Worm (Caenorhabditis elegans) whole organism, L3 larva: ENCODE results near the gene F17C11.11.

Experiments used
- R02D3.7 ChIP-seq: fragments of 150-350 bp; optimal IDR thresholded peaks from 2 replicates; lab custom pipeline; 2014; ENCODE audit warnings: missing biosample characterization, missing genetic modification characterization
- aly-2 ChIP-seq: fragments of 150-350 bp; optimal IDR thresholded peaks from 2 replicates; lab custom pipeline; 2014; ENCODE audit warnings: missing biosample characterization, missing genetic modification characterization
- ama-1 ChIP-seq: fragments of 150-350 bp; optimal IDR thresholded peaks from 2 replicates; lab custom pipeline; 2018
- ceh-82 ChIP-seq: fragments of 150-350 bp; optimal IDR thresholded peaks from 2 replicates; lab custom pipeline; 2014; ENCODE audit warnings: missing biosample characterization, missing genetic modification characterization
- ceh-9 ChIP-seq: sonication (generic microtip); optimal IDR thresholded peaks from 2 replicates; lab custom pipeline; 2018; ENCODE audit warnings: missing biosample characterization, missing genetic modification characterization
- daf-12 ChIP-seq: fragments of 150-350 bp; optimal IDR thresholded peaks from 2 replicates; lab custom pipeline; 2014; ENCODE audit warnings: missing biosample characterization, missing genetic modification reagents, missing genetic modification characterization
- egl-27 ChIP-seq: sonication (generic microtip); optimal IDR thresholded peaks from 4 replicates; lab custom pipeline; 2017; ENCODE audit warnings: missing biosample characterization, missing genetic modification reagents, missing genetic modification characterization
- egl-5 ChIP-seq: fragments of 150-350 bp; optimal IDR thresholded peaks from 2 replicates; lab custom pipeline; 2017; ENCODE audit warnings: missing biosample characterization, missing genetic modification reagents, missing genetic modification characterization, inconsistent platforms
- elt-1 ChIP-seq: fragments of 150-350 bp; optimal IDR thresholded peaks from 2 replicates; lab custom pipeline; 2014; ENCODE audit warnings: missing biosample characterization, missing genetic modification characterization
- elt-2 ChIP-seq: sonication (generic microtip); optimal IDR thresholded peaks from 2 replicates; lab custom pipeline; 2016; ENCODE audit warnings: missing genetic modification reagents, mild to moderate bottlenecking, missing genetic modification characterization, missing compliant biosample characterization
- elt-3 ChIP-seq, 3 experiments: fragments of 150-350 bp in 1 of 3; sonication (generic microtip) in 2 of 3; optimal IDR thresholded peaks; 2 replicates in 2 of 3; 4 replicates in 1 of 3; lab custom pipeline; 2014 to 2017; ENCODE audit warnings: missing biosample characterization in 3 of 3, missing genetic modification characterization in 3 of 3
- eor-1 ChIP-seq, 2 experiments: fragments of 150-350 bp; optimal IDR thresholded peaks; 2 replicates each; lab custom pipeline; 2014 to 2018; ENCODE audit warnings: missing biosample characterization in 2 of 2, missing genetic modification characterization in 2 of 2
- fkh-10 ChIP-seq: sonication (generic microtip); optimal IDR thresholded peaks from 2 replicates; lab custom pipeline; 2017; ENCODE audit warnings: missing biosample characterization, missing genetic modification reagents, missing genetic modification characterization
- fos-1 ChIP-seq: fragments of 150-350 bp; optimal IDR thresholded peaks from 2 replicates; lab custom pipeline; 2014; ENCODE audit warnings: missing biosample characterization, missing genetic modification characterization
- hmg-11 ChIP-seq: sonication (generic microtip); optimal IDR thresholded peaks from 2 replicates; lab custom pipeline; 2016; ENCODE audit warnings: missing genetic modification characterization, missing compliant biosample characterization
- jun-1 ChIP-seq: fragments of 150-350 bp; optimal IDR thresholded peaks from 2 replicates; lab custom pipeline; 2014; ENCODE audit warnings: missing biosample characterization, missing genetic modification reagents, missing genetic modification characterization
- lin-15B ChIP-seq: fragments of 150-350 bp; optimal IDR thresholded peaks from 2 replicates; lab custom pipeline; 2014; ENCODE audit warnings: missing biosample characterization, missing genetic modification characterization
- lin-39 ChIP-seq: fragments of 150-350 bp; optimal IDR thresholded peaks from 2 replicates; lab custom pipeline; 2018; ENCODE audit warnings: missing biosample characterization, missing genetic modification reagents, missing genetic modification characterization
- lsy-12 ChIP-seq: sonication (generic microtip); optimal IDR thresholded peaks from 2 replicates; lab custom pipeline; 2016; ENCODE audit warnings: mild to moderate bottlenecking, missing genetic modification characterization, missing compliant biosample characterization
- mdl-1 ChIP-seq: fragments of 150-350 bp; optimal IDR thresholded peaks from 2 replicates; lab custom pipeline; 2014; ENCODE audit warnings: missing biosample characterization, missing genetic modification characterization
- nhr-11 ChIP-seq: fragments of 150-350 bp; optimal IDR thresholded peaks from 2 replicates; lab custom pipeline; 2014; ENCODE audit warnings: missing biosample characterization, missing genetic modification characterization
- nhr-12 ChIP-seq: fragments of 150-350 bp; optimal IDR thresholded peaks from 2 replicates; lab custom pipeline; 2014; ENCODE audit warnings: missing biosample characterization, missing genetic modification characterization
- nhr-23 ChIP-seq: fragments of 150-350 bp; optimal IDR thresholded peaks from 2 replicates; lab custom pipeline; 2014; ENCODE audit warnings: missing biosample characterization, missing genetic modification reagents, missing genetic modification characterization
- nhr-25 ChIP-seq: sonication (generic microtip); optimal IDR thresholded peaks from 2 replicates; lab custom pipeline; 2017; ENCODE audit warnings: missing biosample characterization, missing genetic modification characterization
- nhr-43 ChIP-seq: sonication (generic microtip); optimal IDR thresholded peaks from 2 replicates; lab custom pipeline; 2016; ENCODE audit warnings: mild to moderate bottlenecking, missing genetic modification characterization, missing compliant biosample characterization; ENCODE audit not compliant: poor library complexity, severe bottlenecking
- nhr-67 ChIP-seq: fragments of 150-350 bp; optimal IDR thresholded peaks from 2 replicates; lab custom pipeline; 2014; ENCODE audit warnings: missing biosample characterization, missing genetic modification characterization
- nhr-76 ChIP-seq: fragments of 150-350 bp; sonication (generic microtip); optimal IDR thresholded peaks from 5 replicates; lab custom pipeline; 2014; ENCODE audit warnings: missing biosample characterization, missing genetic modification characterization
- nhr-77 ChIP-seq: fragments of 150-350 bp; optimal IDR thresholded peaks from 2 replicates; lab custom pipeline; 2014; ENCODE audit warnings: missing biosample characterization, missing genetic modification characterization
- pha-4 ChIP-seq: fragments of 150-350 bp; optimal IDR thresholded peaks from 2 replicates; lab custom pipeline; 2014; ENCODE audit warnings: missing biosample characterization, missing genetic modification reagents, missing genetic modification characterization
- pqm-1 ChIP-seq: fragments of 150-350 bp; optimal IDR thresholded peaks from 2 replicates; lab custom pipeline; 2017; ENCODE audit warnings: missing biosample characterization, missing genetic modification characterization, inconsistent platforms
- skn-1 ChIP-seq: fragments of 150-350 bp; optimal IDR thresholded peaks from 2 replicates; lab custom pipeline; 2014; ENCODE audit warnings: missing biosample characterization, missing genetic modification characterization
- tbx-2 ChIP-seq: sonication (generic microtip); optimal IDR thresholded peaks from 2 replicates; lab custom pipeline; 2016; ENCODE audit warnings: mild to moderate bottlenecking, missing genetic modification characterization, missing compliant biosample characterization
- unc-39 ChIP-seq: sonication (generic microtip); optimal IDR thresholded peaks from 4 replicates; lab custom pipeline; 2017; ENCODE audit warnings: missing biosample characterization, missing genetic modification characterization
- unc-62 ChIP-seq: fragments of 150-350 bp; sonication (generic microtip); optimal IDR thresholded peaks from 4 replicates; lab custom pipeline; 2014; ENCODE audit warnings: missing biosample characterization, missing genetic modification reagents, missing genetic modification characterization
- zag-1 ChIP-seq: fragments of 150-350 bp; optimal IDR thresholded peaks from 2 replicates; lab custom pipeline; 2014; ENCODE audit warnings: missing biosample characterization, missing genetic modification characterization
- ztf-11 ChIP-seq: fragments of 150-350 bp; optimal IDR thresholded peaks from 2 replicates; lab custom pipeline; 2014; ENCODE audit warnings: missing biosample characterization, missing genetic modification characterization
- ztf-4 ChIP-seq: fragments of 150-350 bp; optimal IDR thresholded peaks from 2 replicates; lab custom pipeline; 2014; ENCODE audit warnings: missing biosample characterization, missing genetic modification characterization

Gene F17C11.11

ce11 chrV:10938739-10939138 lies at the start of gene F17C11.11:
TSS of gene F17C11.11 (minus strand) at chrV:10938817.
- TF ChIP-seq lin-39 (no peak), nhr-23 (tag; lab: Kevin White, UChicago) (peak; percentile 4), elt-3 (tag; optimal IDR thresholded peaks at IDR 0.05; lab: Kevin White, UChicago) (no peak), nhr-67 (no peak), elt-1 (tag; lab: Kevin White, UChicago) (no peak), nhr-11 (no peak), pha-4 (tag; lab: Kevin White, UChicago) (peak; percentile 6), jun-1 (no peak), elt-2 (tag; lab: Kevin White, UChicago) (peak; percentile 77), unc-39 (tag; lab: Kevin White, UChicago) (no peak), zag-1 (tag; lab: Kevin White, UChicago) (no peak), tbx-2 (tag; lab: Kevin White, UChicago) (no peak), fos-1 (tag; lab: Kevin White, UChicago) (no peak), pqm-1 (peak; percentile 62), daf-12 (no peak), nhr-12 (tag; lab: Kevin White, UChicago) (no peak)

DNA sequence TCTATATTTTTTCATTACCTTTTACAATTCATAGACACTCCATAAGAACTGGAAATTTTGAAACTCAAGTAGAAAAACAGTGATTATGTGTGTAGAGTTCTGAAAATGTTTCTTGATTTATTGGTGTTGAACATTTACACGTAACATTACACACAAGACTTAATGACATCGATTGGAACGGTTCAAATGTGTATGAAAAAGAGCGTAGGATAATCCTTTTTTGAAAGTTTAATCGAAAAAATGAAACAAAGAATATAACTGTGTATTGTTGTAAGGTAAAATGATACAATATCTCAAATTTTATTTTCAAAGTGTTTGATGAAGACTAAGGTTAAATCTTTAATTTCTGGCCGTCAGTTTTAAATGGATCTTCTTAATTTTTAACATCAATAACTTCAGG lies 42.5 kb upstream of the F17C11.11 start, which contains the start of gene fig-1:
fig-1 (minus strand) TSS at position 101 of the 400 bp plus-strand sequence.
- no peak for TF ChIP-seq hmg-11
- TF ChIP-seq nhr-77, result no peak
- no peak for TF ChIP-seq ztf-11
- no peak for TF ChIP-seq elt-1 (tag; lab: Kevin White, UChicago)
- no peak for TF ChIP-seq ceh-9 (tag; lab: Kevin White, UChicago)
- no peak for TF ChIP-seq ceh-82 (tag; lab: Kevin White, UChicago)
- no peak for TF ChIP-seq mdl-1 (tag; lab: Kevin White, UChicago)
- TF ChIP-seq egl-27, result no peak
- no peak for TF ChIP-seq aly-2 (tag; lab: Kevin White, UChicago)
- TF ChIP-seq nhr-25, result no peak
- TF ChIP-seq unc-62 (GFP tag; lab: Kevin White, UChicago), result no peak
- no peak for TF ChIP-seq nhr-43 (tag; lab: Kevin White, UChicago)
- no peak for TF ChIP-seq egl-5 (tag; lab: Kevin White, UChicago)
- no peak for TF ChIP-seq eor-1 (tag; optimal IDR thresholded peaks at IDR 0.05; lab: Kevin White, UChicago)
- TF ChIP-seq skn-1 (tag; lab: Kevin White, UChicago), result no peak
- no peak for TF ChIP-seq nhr-76 (tag; lab: Kevin White, UChicago)
- TF ChIP-seq lsy-12 (tag; lab: Kevin White, UChicago), result no peak
- TF ChIP-seq fkh-10 (GFP tag; lab: Kevin White, UChicago), result no peak
- no peak for TF ChIP-seq ama-1 (lab: Kevin White, UChicago)
- no peak for TF ChIP-seq nhr-67

DNA sequence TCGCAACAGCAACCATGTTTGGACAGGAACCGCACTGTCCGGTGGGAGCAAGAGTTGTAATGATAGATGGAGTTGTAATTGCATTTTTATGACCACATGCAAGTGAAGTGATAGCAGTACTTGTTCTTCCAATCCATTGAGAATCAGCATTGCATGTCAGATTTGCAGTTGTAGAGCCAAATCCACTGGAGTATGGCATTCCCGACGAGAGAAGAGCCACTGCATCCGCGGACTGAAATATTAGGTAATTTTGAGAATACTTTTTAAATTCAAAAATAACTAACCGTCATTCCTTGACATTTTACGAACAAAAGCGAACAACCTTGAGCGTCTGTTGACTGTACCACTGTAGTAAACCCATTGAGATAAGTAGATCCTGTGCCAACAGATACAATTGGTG lies 36.5 kb upstream of the F17C11.11 start:
- TF ChIP-seq pha-4 (tag; lab: Kevin White, UChicago) (no peak), aly-2 (tag; lab: Kevin White, UChicago) (no peak), lin-15B (tag; lab: Kevin White, UChicago) (no peak), lsy-12 (tag; lab: Kevin White, UChicago) (no peak), elt-3 (tag; optimal IDR thresholded peaks at IDR 0.05; lab: Kevin White, UChicago) (no peak), ztf-4 (tag; lab: Kevin White, UChicago) (no peak)
- TF ChIP-seq, all 47 proteins: peak for 0

- TF ChIP-seq nhr-23 (tag; lab: Kevin White, UChicago) (peak; percentile 38), jun-1 (no peak), ztf-11 (no peak), unc-39 (tag; lab: Kevin White, UChicago) (no peak), fos-1 (tag; lab: Kevin White, UChicago) (no peak)
These were observed 32.3 kb upstream of the F17C11.11 start for ce11 chrV:10970930-10971329.

DNA sequence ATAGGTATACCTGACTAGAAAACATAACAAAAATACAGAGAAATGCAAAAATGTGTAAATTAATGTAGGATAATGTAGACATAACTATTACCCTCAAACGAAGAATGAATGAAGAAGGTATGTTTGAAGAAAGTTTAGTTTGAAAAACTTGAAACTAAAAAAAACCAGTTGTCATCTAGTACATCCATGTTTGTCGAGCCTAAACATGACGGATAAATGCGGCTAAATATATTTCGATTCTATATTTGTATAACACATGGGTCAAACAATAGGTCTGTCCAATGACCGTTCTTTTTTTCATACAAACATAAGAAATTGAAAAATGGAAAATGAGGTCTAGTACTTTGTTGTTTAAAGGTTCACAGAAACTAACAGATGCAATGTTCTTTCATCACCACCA lies 31.5 kb upstream of the F17C11.11 start, which contains the start of gene F17C11.22:
F17C11.22 (minus strand) TSS at position 101 of the 400 bp plus-strand sequence.
- TF ChIP-seq R02D3.7 (tag; lab: Kevin White, UChicago), result no peak
